Worm (Caenorhabditis elegans): ENCODE measurements around the gene T05A1.5.

DNA sequence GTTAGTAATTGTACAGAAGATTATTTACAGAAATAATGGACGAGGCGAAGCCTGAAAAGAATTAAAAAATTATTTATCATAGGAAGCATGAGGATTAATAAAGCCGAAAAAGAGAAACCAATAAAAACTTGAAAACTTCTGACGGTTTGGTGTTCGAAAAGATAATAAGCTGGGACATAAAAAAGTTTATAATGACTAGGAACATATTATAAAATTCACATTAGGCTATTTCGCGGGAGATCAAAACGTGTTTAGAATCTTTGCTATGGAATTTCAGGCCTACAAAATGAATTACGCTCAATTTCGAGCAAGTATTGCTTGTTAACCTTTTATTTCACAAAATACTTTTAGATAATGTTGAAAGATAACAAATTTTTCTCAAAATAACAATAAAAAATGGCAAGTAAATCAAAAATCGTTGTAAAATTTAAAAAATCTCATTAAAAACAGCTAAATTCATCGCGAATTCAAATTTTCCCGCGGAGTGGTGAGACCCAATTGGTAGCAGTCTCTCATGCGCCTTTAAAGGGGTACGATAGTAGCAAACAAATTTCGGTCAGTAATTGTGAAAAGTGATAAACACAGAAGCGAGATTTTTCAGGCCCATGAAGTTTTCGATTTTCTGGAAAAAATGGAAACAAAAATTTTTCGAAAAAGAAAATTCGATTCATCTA is 42.8 kb downstream of the T05A1.5 start, which contains the start of gene trcs-1:
- TF ChIP-seq ets-4 (GFP tag; optimal IDR thresholded peaks at IDR 0.05): no peak
- peak; percentile 32 for TF ChIP-seq him-1 (tag; optimal IDR thresholded peaks at IDR 0.05)
- TF ChIP-seq unc-130 (GFP tag; optimal IDR thresholded peaks at IDR 0.05): peak; percentile 40
- no peak for TF ChIP-seq mel-28 (tag; optimal IDR thresholded peaks at IDR 0.05; ENCODE audit: borderline replicate concordance)
- no peak for TF ChIP-seq pha-4 (tag; optimal IDR thresholded peaks at IDR 0.05)
- no peak for TF ChIP-seq ama-1 (optimal IDR thresholded peaks at IDR 0.05)
- TF ChIP-seq ama-1 (GFP tag; optimal IDR thresholded peaks at IDR 0.05): no peak
- peak; percentile 98 for TF ChIP-seq madf-6 (GFP tag; IDR thresholded peaks at IDR 0.05)
- TF ChIP-seq snpc-4 (GFP tag; optimal IDR thresholded peaks at IDR 0.05): peak; percentile 66
- peak in 3 of 4 experiments; percentile 10 to 78 (median 26) for TF ChIP-seq snpc-4 (tag; optimal IDR thresholded peaks at IDR 0.05)
- TF ChIP-seq snpc-1.1 (tag; optimal IDR thresholded peaks at IDR 0.05; ENCODE audit: insufficient read depth): peak; percentile 74
- TF ChIP-seq nhr-120 (GFP tag; IDR thresholded peaks at IDR 0.05): no peak
